Fruit fly (Drosophila melanogaster): ENCODE results near the gene mnb.

Gene mnb

dm6 chrX:17820252-17820651 is 66.8 kb downstream of the mnb start (continued):
- TF ChIP-seq Abd-B (GFP tag; optimal IDR thresholded peaks at IDR 0.05) (peak; percentile 31), CG1832 (GFP tag; optimal IDR thresholded peaks at IDR 0.05) (no peak), NFAT (GFP tag; IDR thresholded peaks at IDR 0.05) (peak; percentile 48), CG10979 (tag; optimal IDR thresholded peaks at IDR 0.05) (peak; percentile 41), sd (tag; optimal IDR thresholded peaks at IDR 0.05) (peak; percentile 35), p53 (GFP tag; optimal IDR thresholded peaks at IDR 0.05) (no peak), corto (GFP tag; optimal IDR thresholded peaks at IDR 0.05) (no peak), H2.0 (GFP tag; IDR thresholded peaks at IDR 0.05) (0 out of 2 replicates have a peak, but pooled peaks have one; percentile 21), CG8478 (optimal IDR thresholded peaks at IDR 0.05) (peak; percentile 5), mam (GFP tag; optimal IDR thresholded peaks at IDR 0.05) (peak; percentile 16), HLH3B (GFP tag; IDR thresholded peaks at IDR 0.05) (no peak), CG12744 (GFP tag; optimal IDR thresholded peaks at IDR 0.05) (no peak), CG17385 (GFP tag; optimal IDR thresholded peaks at IDR 0.05) (no peak), salm (tag; optimal IDR thresholded peaks at IDR 0.05) (no peak), Nf-YC (tag; optimal IDR thresholded peaks at IDR 0.05) (peak; percentile 29), br (optimal IDR thresholded peaks at IDR 0.05) (no peak), CG9817 (tag; optimal IDR thresholded peaks at IDR 0.05) (peak; percentile 57), CG10321 (GFP tag; IDR thresholded peaks at IDR 0.05) (no peak), usp (GFP tag; optimal IDR thresholded peaks at IDR 0.05) (no peak), CG1602 (GFP tag; optimal IDR thresholded peaks at IDR 0.05) (peak; percentile 35), Blimp-1 (GFP tag; optimal IDR thresholded peaks at IDR 0.05) (peak; percentile 26), CG1792 (GFP tag; optimal IDR thresholded peaks at IDR 0.05) (no peak), CG9215 (GFP tag; IDR thresholded peaks at IDR 0.05) (no peak; the same call in 1 of the 2 replicates), luna (GFP tag; optimal IDR thresholded peaks at IDR 0.05) (no peak), CG7786 (GFP tag; optimal IDR thresholded peaks at IDR 0.05) (no peak), CG33213 (GFP tag; optimal IDR thresholded peaks at IDR 0.05) (peak; percentile 10), CG1603 (tag; optimal IDR thresholded peaks at IDR 0.05) (peak; percentile 52), phol (tag; optimal IDR thresholded peaks at IDR 0.05) (peak; percentile 24), H15 (GFP tag; IDR thresholded peaks at IDR 0.05) (no peak), Asciz (GFP tag; optimal IDR thresholded peaks at IDR 0.05) (no peak), CG2202 (tag; optimal IDR thresholded peaks at IDR 0.05) (no peak), Mrtf (GFP tag; IDR thresholded peaks at IDR 0.05) (no peak), rib (GFP tag; IDR thresholded peaks at IDR 0.05) (no peak), aop (GFP tag; IDR thresholded peaks at IDR 0.05) (no peak), MBD-R2 (GFP tag; IDR thresholded peaks at IDR 0.05) (peak; percentile 19; the same call in 1 of the 2 replicates), CG3407 (GFP tag; optimal IDR thresholded peaks at IDR 0.05) (no peak), CG3163 (GFP tag; optimal IDR thresholded peaks at IDR 0.05) (no peak), mld (GFP tag; IDR thresholded peaks at IDR 0.05; ENCODE audit: partially characterized antibody) (no peak), CG10209 (GFP tag; optimal IDR thresholded peaks at IDR 0.05) (no peak), Bteb2 (GFP tag; optimal IDR thresholded peaks at IDR 0.05) (no peak), sisA (GFP tag; IDR thresholded peaks at IDR 0.05) (no peak), zfh1 (GFP tag; IDR thresholded peaks at IDR 0.05) (no peak), Neu2 (GFP tag; optimal IDR thresholded peaks at IDR 0.05; ENCODE audit: borderline replicate concordance) (no peak), vfl (GFP tag; optimal IDR thresholded peaks at IDR 0.05) (no peak), CG8290 (GFP tag; optimal IDR thresholded peaks at IDR 0.05) (peak; percentile 2), CG8290 (tag; optimal IDR thresholded peaks at IDR 0.05) (peak in 1 of 2 experiments; percentile 79), az2 (GFP tag; optimal IDR thresholded peaks at IDR 0.05) (no peak), slbo (GFP tag; IDR thresholded peaks at IDR 0.05) (peak; percentile 59; the same call in 1 of the 2 replicates), CG3995 (GFP tag; optimal IDR thresholded peaks at IDR 0.05) (no peak), CG8281 (tag; optimal IDR thresholded peaks at IDR 0.05) (no peak), CG7987 (GFP tag; optimal IDR thresholded peaks at IDR 0.05) (peak; percentile 1), tup (GFP tag; optimal IDR thresholded peaks at IDR 0.05) (no peak), CoRest (tag; optimal IDR thresholded peaks at IDR 0.05) (peak; percentile 49)

Measured in whole organism, embryonic.